Worm (Caenorhabditis elegans) whole organism, L4 larva: ENCODE results near the gene ilkp-1.

ENCODE experiments used
- F10B5.3 ChIP-seq: sonication (generic microtip); optimal IDR thresholded peaks from 2 replicates; lab custom pipeline; 2016; ENCODE audit warnings: mild to moderate bottlenecking, missing genetic modification characterization, missing compliant biosample characterization
- F49E8.2 ChIP-seq: sonication (generic microtip); optimal IDR thresholded peaks from 2 replicates; lab custom pipeline; 2016; ENCODE audit warnings: missing compliant biosample characterization, mild to moderate bottlenecking, missing genetic modification characterization, borderline replicate concordance
- R02D3.7 ChIP-seq: fragments of 150-350 bp; sonication (generic microtip); optimal IDR thresholded peaks from 3 replicates; lab custom pipeline; 2014; ENCODE audit warnings: missing biosample characterization, missing genetic modification characterization
- T20F7.1 ChIP-seq: fragments of 200-800 bp; sonication (Bioruptor generic); optimal IDR thresholded peaks from 2 replicates; lab custom pipeline; 2018; ENCODE audit warnings: mild to moderate bottlenecking, missing genetic modification characterization, missing compliant biosample characterization
- T26A8.4 ChIP-seq: fragments of 200-800 bp; sonication (Bioruptor generic); IDR thresholded peaks from 2 replicates; pipeline ENCODE4 v1.3.6; 2022; ENCODE audit warnings: missing genetic modification characterization, missing compliant biosample characterization
- Y105C5A.15 ChIP-seq: fragments of 200-800 bp; sonication (Bioruptor generic); IDR thresholded peaks from 2 replicates; pipeline ENCODE4 v1.3.6; 2022; ENCODE audit warnings: missing genetic modification characterization, missing compliant biosample characterization
- Y5F2A.4 ChIP-seq: fragments of 200-800 bp; sonication (Bioruptor generic); optimal IDR thresholded peaks from 2 replicates; lab custom pipeline; 2018; ENCODE audit warnings: mild to moderate bottlenecking, missing genetic modification characterization, missing compliant biosample characterization
- ZK546.5 ChIP-seq, 2 experiments: sonication (generic microtip); optimal IDR thresholded peaks; 2 replicates each; lab custom pipeline; 2017; ENCODE audit warnings: missing biosample characterization in 2 of 2, missing genetic modification characterization in 2 of 2
- aha-1 ChIP-seq: fragments of 150-350 bp; peaks from one replicate; lab custom pipeline; 2014; ENCODE audit warnings: missing biosample characterization, missing genetic modification characterization
- aly-2 ChIP-seq: sonication (generic microtip); optimal IDR thresholded peaks from 2 replicates; lab custom pipeline; 2018; ENCODE audit warnings: missing biosample characterization, missing genetic modification characterization
- ceh-20 ChIP-seq: fragments of 200-800 bp; sonication (Bioruptor generic); IDR thresholded peaks from 2 replicates; pipeline ENCODE4 v1.3.6; 2022; ENCODE audit warnings: missing genetic modification reagents, missing genetic modification characterization, missing compliant biosample characterization
- ceh-32 ChIP-seq: sonication (generic microtip); optimal IDR thresholded peaks from 2 replicates; lab custom pipeline; 2016; ENCODE audit warnings: mild to moderate bottlenecking, missing genetic modification characterization, missing compliant biosample characterization; ENCODE audit not compliant: poor library complexity
- ceh-62 ChIP-seq: sonication (generic microtip); optimal IDR thresholded peaks from 2 replicates; lab custom pipeline; 2017; ENCODE audit warnings: missing biosample characterization, missing genetic modification characterization
- ceh-82 ChIP-seq: sonication (generic microtip); optimal IDR thresholded peaks from 2 replicates; lab custom pipeline; 2017; ENCODE audit warnings: missing biosample characterization, missing genetic modification characterization
- daf-12 ChIP-seq: fragments of 150-350 bp; optimal IDR thresholded peaks from 2 replicates; lab custom pipeline; 2014; ENCODE audit warnings: missing biosample characterization, missing genetic modification reagents, missing genetic modification characterization
- daf-8 ChIP-seq: fragments of 200-800 bp; sonication (Bioruptor generic); IDR thresholded peaks from 2 replicates; pipeline ENCODE4 v1.3.6; 2022; ENCODE audit warnings: missing genetic modification characterization, missing compliant biosample characterization
- dmd-6 ChIP-seq: fragments of 200-800 bp; sonication (Bioruptor generic); IDR thresholded peaks from 2 replicates; pipeline ENCODE4 v1.3.6; 2022; ENCODE audit warnings: missing genetic modification reagents, missing genetic modification characterization, missing compliant biosample characterization
- dpl-1 ChIP-seq: fragments of 150-350 bp; optimal IDR thresholded peaks from 2 replicates; lab custom pipeline; 2014; ENCODE audit warnings: missing biosample characterization, missing genetic modification reagents, missing genetic modification characterization
- egl-27 ChIP-seq: sonication (generic microtip); optimal IDR thresholded peaks from 3 replicates; lab custom pipeline; 2017; ENCODE audit warnings: missing biosample characterization, missing genetic modification reagents, missing genetic modification characterization
- egl-43 ChIP-seq: fragments of 200-800 bp; sonication (Bioruptor generic); IDR thresholded peaks from 2 replicates; pipeline ENCODE4 v1.3.6; 2022; ENCODE audit warnings: missing genetic modification reagents, missing genetic modification characterization, missing compliant biosample characterization
- fkh-10 ChIP-seq: fragments of 150-350 bp; optimal IDR thresholded peaks from 2 replicates; lab custom pipeline; 2014; ENCODE audit warnings: missing biosample characterization, missing genetic modification reagents, missing genetic modification characterization
- hif-1 ChIP-seq, 2 experiments: sonication (generic microtip); optimal IDR thresholded peaks; 2 replicates each; lab custom pipeline; 2016 to 2017; ENCODE audit warnings: missing compliant biosample characterization in 2 of 2, missing genetic modification characterization in 2 of 2, missing genetic modification reagents in 2 of 2, missing genotype in 2 of 2, mild to moderate bottlenecking in 1 of 2
- hlh-11 ChIP-seq: fragments of 200-800 bp; sonication (Bioruptor generic); optimal IDR thresholded peaks from 2 replicates; lab custom pipeline; 2018; ENCODE audit warnings: mild to moderate bottlenecking, missing genetic modification characterization, missing compliant biosample characterization
- hlh-30 ChIP-seq: sonication (generic microtip); optimal IDR thresholded peaks from 2 replicates; lab custom pipeline; 2017; ENCODE audit warnings: antibody characterized with exemption, mild to moderate bottlenecking, missing genetic modification characterization, missing compliant biosample characterization; ENCODE audit not compliant: insufficient read depth
- lim-7 ChIP-seq: fragments of 200-800 bp; sonication (Bioruptor generic); IDR thresholded peaks from 2 replicates; pipeline ENCODE4 v1.3.6; 2022; ENCODE audit warnings: missing genetic modification characterization, missing compliant biosample characterization
- lin-1 ChIP-seq: fragments of 200-800 bp; sonication (Bioruptor generic); IDR thresholded peaks from 2 replicates; pipeline ENCODE4 v1.3.6; 2022; ENCODE audit warnings: missing genetic modification reagents, missing genetic modification characterization, missing compliant biosample characterization
- lin-15B ChIP-seq: fragments of 150-350 bp; sonication (generic microtip); optimal IDR thresholded peaks from 3 replicates; lab custom pipeline; 2014; ENCODE audit warnings: missing biosample characterization, missing genetic modification characterization
- lin-38 ChIP-seq: fragments of 200-800 bp; sonication (Bioruptor generic); IDR thresholded peaks from 2 replicates; pipeline ENCODE4 v1.3.6; 2022; ENCODE audit warnings: missing genetic modification reagents, missing genetic modification characterization, missing compliant biosample characterization
- lin-39 ChIP-seq: fragments of 150-350 bp; optimal IDR thresholded peaks from 2 replicates; lab custom pipeline; 2014; ENCODE audit warnings: missing biosample characterization, missing genetic modification reagents, missing genetic modification characterization
- lir-3 ChIP-seq: sonication (generic microtip); optimal IDR thresholded peaks from 2 replicates; lab custom pipeline; 2016; ENCODE audit warnings: mild to moderate bottlenecking, missing genetic modification characterization, missing compliant biosample characterization
- lsy-2 ChIP-seq, 2 experiments: fragments of 150-350 bp in 1 of 2; sonication (generic microtip) in 1 of 2; optimal IDR thresholded peaks; 2 replicates each; lab custom pipeline; 2014 to 2017; ENCODE audit warnings: missing biosample characterization in 2 of 2, missing genetic modification characterization in 2 of 2
- mdt-29 ChIP-seq: fragments of 200-800 bp; sonication (Bioruptor generic); IDR thresholded peaks from 2 replicates; pipeline ENCODE4 v1.3.6; 2022; ENCODE audit warnings: missing genetic modification reagents, missing genetic modification characterization, missing compliant biosample characterization
- mep-1 ChIP-seq: fragments of 150-350 bp; sonication (generic microtip); optimal IDR thresholded peaks from 3 replicates; lab custom pipeline; 2014; ENCODE audit warnings: missing biosample characterization, missing genetic modification characterization
- mes-2 ChIP-seq: sonication (generic microtip); optimal IDR thresholded peaks from 2 replicates; lab custom pipeline; 2016; ENCODE audit warnings: missing genotype, mild to moderate bottlenecking, missing genetic modification characterization, missing compliant biosample characterization; ENCODE audit not compliant: poor library complexity, severe bottlenecking
- mxl-2 ChIP-seq: fragments of 200-800 bp; sonication (Bioruptor generic); conservative IDR thresholded peaks from 2 replicates; pipeline ENCODE4 v1.3.6; 2022; ENCODE audit warnings: missing genetic modification reagents, missing genetic modification characterization, missing compliant biosample characterization
- mxl-3 ChIP-seq: fragments of 200-800 bp; sonication (Bioruptor generic); optimal IDR thresholded peaks from 2 replicates; lab custom pipeline; 2018; ENCODE audit warnings: mild to moderate bottlenecking, missing genetic modification characterization, missing compliant biosample characterization
- nhr-10 ChIP-seq: fragments of 150-350 bp; optimal IDR thresholded peaks from 2 replicates; lab custom pipeline; 2014; ENCODE audit warnings: missing biosample characterization, missing genetic modification characterization
- nhr-28 ChIP-seq: fragments of 150-350 bp; optimal IDR thresholded peaks from 2 replicates; lab custom pipeline; 2014; ENCODE audit warnings: missing biosample characterization, missing genetic modification characterization
- nhr-41 ChIP-seq: fragments of 200-800 bp; sonication (Bioruptor generic); IDR thresholded peaks from 2 replicates; pipeline ENCODE4 v1.3.6; 2022; ENCODE audit warnings: missing genetic modification reagents, missing genetic modification characterization, missing compliant biosample characterization
- nhr-42 ChIP-seq: fragments of 200-800 bp; sonication (Bioruptor generic); IDR thresholded peaks from 2 replicates; pipeline ENCODE4 v1.3.6; 2022; ENCODE audit warnings: missing genetic modification characterization, missing compliant biosample characterization
- nhr-6 ChIP-seq: fragments of 150-350 bp; optimal IDR thresholded peaks from 2 replicates; lab custom pipeline; 2014; ENCODE audit warnings: missing biosample characterization, missing genetic modification characterization
- nhr-76 ChIP-seq: fragments of 150-350 bp; optimal IDR thresholded peaks from 2 replicates; lab custom pipeline; 2014; ENCODE audit warnings: missing biosample characterization, missing genetic modification characterization
- php-3 ChIP-seq: fragments of 200-800 bp; sonication (Bioruptor generic); IDR thresholded peaks from 2 replicates; pipeline ENCODE4 v1.3.6; 2022; ENCODE audit warnings: missing genetic modification reagents, missing genetic modification characterization, missing compliant biosample characterization
- rbr-2 ChIP-seq: sonication (generic microtip); optimal IDR thresholded peaks from 2 replicates; lab custom pipeline; 2016; ENCODE audit warnings: missing genotype, missing genetic modification characterization, missing compliant biosample characterization
- sdz-12 ChIP-seq: fragments of 200-800 bp; sonication (Bioruptor generic); optimal IDR thresholded peaks from 2 replicates; lab custom pipeline; 2018; ENCODE audit warnings: mild to moderate bottlenecking, missing genetic modification characterization, missing compliant biosample characterization
- snpc-4 ChIP-seq: fragments of 150-350 bp; optimal IDR thresholded peaks from 2 replicates; lab custom pipeline; 2014; ENCODE audit warnings: missing biosample characterization, missing genetic modification characterization
- tag-97 ChIP-seq: fragments of 200-800 bp; sonication (Bioruptor generic); IDR thresholded peaks from 2 replicates; pipeline ENCODE4 v1.3.6; 2022; ENCODE audit warnings: missing genetic modification characterization, missing compliant biosample characterization
- unc-130 ChIP-seq: sonication (generic microtip); optimal IDR thresholded peaks from 2 replicates; lab custom pipeline; 2016; ENCODE audit warnings: missing genetic modification reagents, missing genetic modification characterization, missing compliant biosample characterization
- vab-7 ChIP-seq: fragments of 200-800 bp; sonication (Bioruptor generic); IDR thresholded peaks from 2 replicates; pipeline ENCODE4 v1.3.6; 2022; ENCODE audit warnings: missing genetic modification reagents, missing genetic modification characterization, missing compliant biosample characterization
- zag-1 ChIP-seq: fragments of 150-350 bp; optimal IDR thresholded peaks from 2 replicates; lab custom pipeline; 2014; ENCODE audit warnings: missing biosample characterization, missing genetic modification characterization
- zfp-3 ChIP-seq: fragments of 200-800 bp; sonication (Bioruptor generic); conservative IDR thresholded peaks from 2 replicates; pipeline ENCODE4 v1.3.6; 2022; ENCODE audit warnings: missing genetic modification reagents, missing genetic modification characterization, missing compliant biosample characterization
- zip-2 ChIP-seq: fragments of 150-350 bp; optimal IDR thresholded peaks from 2 replicates; lab custom pipeline; 2014; ENCODE audit warnings: missing biosample characterization, missing genetic modification characterization
- ztf-11 ChIP-seq: fragments of 150-350 bp; optimal IDR thresholded peaks from 2 replicates; lab custom pipeline; 2014; ENCODE audit warnings: missing biosample characterization, missing genetic modification characterization

Gene ilkp-1

DNA sequence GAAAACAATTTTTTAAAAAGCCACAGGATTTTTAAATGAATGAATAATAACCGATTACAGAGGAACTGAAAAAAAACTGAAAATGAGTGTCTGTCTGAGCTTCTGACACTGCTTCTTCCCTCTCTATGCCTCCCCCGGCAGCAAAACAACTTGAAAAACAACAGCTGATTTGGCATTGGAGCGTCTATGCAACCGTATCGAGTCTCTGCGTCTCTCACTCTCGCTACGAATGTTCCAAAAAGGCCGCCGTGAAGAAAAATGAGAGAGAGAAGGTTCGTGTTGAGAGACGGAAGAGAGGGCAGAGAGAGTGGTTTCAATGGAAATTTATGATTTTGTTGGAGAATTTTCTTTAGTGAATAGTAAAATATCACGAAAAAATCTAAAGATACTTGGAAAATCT lies 53.0 kb downstream of the ilkp-1 start (continued):
- TF ChIP-seq mdt-29 (GFP tag; lab: Robert Waterston, UW) (no peak), lin-1 (no peak), zfp-3 (GFP tag; lab: Robert Waterston, UW) (no peak), ceh-82 (tag; lab: Kevin White, UChicago) (no peak), sdz-12 (GFP tag; lab: Kevin White, UChicago) (no peak), lin-39 (tag; lab: Kevin White, UChicago) (no peak), hlh-30 (tag; lab: Kevin White, UChicago) (peak; percentile 81), R02D3.7 (tag; lab: Kevin White, UChicago) (no peak), T20F7.1 (no peak), fkh-10 (GFP tag; lab: Kevin White, UChicago) (peak; percentile 29), Y5F2A.4 (GFP tag; lab: Kevin White, UChicago) (no peak), snpc-4 (tag; lab: Kevin White, UChicago) (no peak), daf-12 (tag; lab: Kevin White, UChicago) (no peak), nhr-28 (tag; lab: Kevin White, UChicago) (peak; percentile 77), egl-27 (tag; lab: Kevin White, UChicago) (no peak), mxl-3 (GFP tag; lab: Kevin White, UChicago) (peak; percentile 52), lir-3 (tag; lab: Kevin White, UChicago) (no peak), nhr-10 (no peak), mxl-2 (GFP tag; lab: Robert Waterston, UW) (no peak), lsy-2 (tag; optimal IDR thresholded peaks at IDR 0.05; lab: Kevin White, UChicago) (peak in 1 of 2 experiments; percentile 85), php-3 (GFP tag; lab: Robert Waterston, UW) (no peak), daf-8 (GFP tag; lab: Robert Waterston, UW) (no peak), egl-43 (GFP tag; lab: Robert Waterston, UW) (no peak), lin-38 (GFP tag; lab: Robert Waterston, UW) (peak; percentile 83), hlh-11 (peak; percentile 98), nhr-41 (GFP tag; lab: Robert Waterston, UW) (no peak), ztf-11 (tag; lab: Kevin White, UChicago) (no peak), F10B5.3 (no peak), F49E8.2 (tag; lab: Kevin White, UChicago) (no peak), hif-1 (tag; optimal IDR thresholded peaks at IDR 0.05; lab: Kevin White, UChicago) (peak in 1 of 2 experiments; percentile 48), unc-130 (GFP tag; lab: Kevin White, UChicago) (no peak), aha-1 (tag; lab: Kevin White, UChicago) (peak; percentile 83), Y105C5A.15 (GFP tag; lab: Robert Waterston, UW) (no peak), nhr-42 (0 out of 2 replicates have a peak, but pooled peaks have one; percentile 11), lim-7 (no peak), dmd-6 (GFP tag; lab: Robert Waterston, UW) (peak; percentile 49; the same call in 1 of the 2 replicates), nhr-76 (tag; lab: Kevin White, UChicago) (no peak), mes-2 (tag; lab: Kevin White, UChicago) (peak; percentile 76), T26A8.4 (GFP tag; lab: Robert Waterston, UW) (no peak), aly-2 (tag; lab: Kevin White, UChicago) (no peak), mep-1 (peak; percentile 59), zip-2 (no peak), ZK546.5 (tag; optimal IDR thresholded peaks at IDR 0.05; lab: Kevin White, UChicago) (no peak), ceh-32 (tag; lab: Kevin White, UChicago) (no peak), tag-97 (no peak), rbr-2 (tag; lab: Kevin White, UChicago) (peak; percentile 56), lin-15B (tag; lab: Kevin White, UChicago) (no peak), zag-1 (tag; lab: Kevin White, UChicago) (no peak), nhr-6 (tag; lab: Kevin White, UChicago) (peak; percentile 76), ceh-20 (GFP tag; lab: Robert Waterston, UW) (no peak), dpl-1 (GFP tag; lab: Kevin White, UChicago) (peak; percentile 73), vab-7 (GFP tag; lab: Robert Waterston, UW) (no peak), ceh-62 (tag; lab: Kevin White, UChicago) (no peak)
